Fruit fly (Drosophila melanogaster) whole organism, embryonic: Measurements from ENCODE around the gene CG8117.

Experiments
- CG1024 ChIP-seq: fragments of 200-800 bp; sonication (Bioruptor generic); IDR thresholded peaks from 2 replicates; pipeline ENCODE4 v1.3.6; 2022; ENCODE audit warnings: missing biosample characterization, missing genetic modification characterization
- CG10543 ChIP-seq: fragments of 200-800 bp; sonication (Bioruptor generic); optimal IDR thresholded peaks from 3 replicates; lab custom pipeline; 2017; ENCODE audit warnings: missing biosample characterization, mild to moderate bottlenecking, missing genetic modification characterization, moderate library complexity
- CG10979 ChIP-seq: fragments of 200-800 bp; sonication (Bioruptor generic); optimal IDR thresholded peaks from 2 replicates; lab custom pipeline; 2018; ENCODE audit warnings: missing biosample characterization, mild to moderate bottlenecking, missing genetic modification characterization, moderate library complexity
- CG11504 ChIP-seq: fragments of 200-800 bp; sonication (Bioruptor generic); optimal IDR thresholded peaks from 3 replicates; lab custom pipeline; 2019; ENCODE audit warnings: missing biosample characterization, mild to moderate bottlenecking, missing genetic modification characterization, moderate library complexity
- CG11696 ChIP-seq: fragments of 200-800 bp; sonication (Bioruptor generic); IDR thresholded peaks from 2 replicates; pipeline ENCODE4 v1.3.6; 2022; ENCODE audit warnings: missing biosample characterization, missing genetic modification characterization
- CG12155 ChIP-seq: fragments of 200-800 bp; sonication (Bioruptor generic); optimal IDR thresholded peaks from 3 replicates; lab custom pipeline; 2016; ENCODE audit warnings: missing biosample characterization, missing genetic modification characterization
- CG12942 ChIP-seq: fragments of 200-800 bp; sonication (Bioruptor generic); optimal IDR thresholded peaks from 3 replicates; lab custom pipeline; 2016; ENCODE audit warnings: missing biosample characterization, missing genetic modification characterization
- CG14014 ChIP-seq: fragments of 200-800 bp; sonication (Bioruptor generic); IDR thresholded peaks from 2 replicates; pipeline ENCODE4 v1.3.6; 2022; ENCODE audit warnings: missing biosample characterization, missing genetic modification characterization
- CG14965 ChIP-seq: fragments of 200-800 bp; sonication (Bioruptor generic); optimal IDR thresholded peaks from 2 replicates; lab custom pipeline; 2016; ENCODE audit warnings: missing biosample characterization, missing genetic modification characterization, borderline replicate concordance
- CG1603 ChIP-seq: fragments of 200-800 bp; sonication (Bioruptor generic); optimal IDR thresholded peaks from 2 replicates; lab custom pipeline; 2019; ENCODE audit warnings: missing biosample characterization, mild to moderate bottlenecking, missing genetic modification characterization, moderate library complexity
- CG16863 ChIP-seq: fragments of 200-800 bp; sonication (Bioruptor generic); optimal IDR thresholded peaks from 3 replicates; lab custom pipeline; 2016; ENCODE audit warnings: missing biosample characterization, missing genetic modification characterization
- CG17186 ChIP-seq: fragments of 200-800 bp; sonication (Bioruptor generic); optimal IDR thresholded peaks from 3 replicates; lab custom pipeline; 2017; ENCODE audit warnings: missing biosample characterization, missing genetic modification reagents, missing genetic modification characterization
- CG17359 ChIP-seq: fragments of 200-800 bp; sonication (Bioruptor generic); optimal IDR thresholded peaks from 3 replicates; lab custom pipeline; 2018; ENCODE audit warnings: missing biosample characterization, mild to moderate bottlenecking, missing genetic modification characterization, moderate library complexity
- CG18262 ChIP-seq: fragments of 200-800 bp; optimal IDR thresholded peaks from 3 replicates; lab custom pipeline; 2019; ENCODE audit warnings: missing biosample characterization, mild to moderate bottlenecking, missing genetic modification characterization, moderate library complexity
- CG34422 ChIP-seq: fragments of 200-800 bp; sonication (Bioruptor generic); IDR thresholded peaks from 3 replicates; pipeline ENCODE4 v1.3.6; 2022; ENCODE audit warnings: missing biosample characterization, missing genetic modification characterization
- CG43689 ChIP-seq: fragments of 200-800 bp; sonication (Bioruptor generic); IDR thresholded peaks from 2 replicates; pipeline ENCODE4 v1.3.6; 2022; ENCODE audit warnings: missing biosample characterization, missing genetic modification characterization
- CG8359 ChIP-seq: fragments of 200-800 bp; sonication (Bioruptor generic); optimal IDR thresholded peaks from 2 replicates; lab custom pipeline; 2017; ENCODE audit warnings: missing biosample characterization, mild to moderate bottlenecking, missing genetic modification characterization, borderline replicate concordance
- Dad ChIP-seq: fragments of 200-800 bp; sonication (Bioruptor generic); optimal IDR thresholded peaks from 3 replicates; lab custom pipeline; 2016; ENCODE audit warnings: missing biosample characterization, missing genetic modification characterization
- Deaf1 ChIP-seq: fragments of 200-800 bp; optimal IDR thresholded peaks from 3 replicates; lab custom pipeline; 2019; ENCODE audit warnings: missing biosample characterization, mild to moderate bottlenecking, missing genetic modification characterization, moderate library complexity
- E2f1 ChIP-seq: fragments of 200-800 bp; sonication (Bioruptor generic); IDR thresholded peaks from 2 replicates; pipeline ENCODE4 v1.3.6; 2022; ENCODE audit warnings: missing biosample characterization, missing genetic modification characterization
- Fer3 ChIP-seq: fragments of 200-800 bp; sonication (Bioruptor generic); optimal IDR thresholded peaks from 2 replicates; lab custom pipeline; 2018; ENCODE audit warnings: missing biosample characterization, mild to moderate bottlenecking, missing genetic modification characterization, moderate library complexity
- HLHmδ ChIP-seq: fragments of 200-800 bp; sonication (Bioruptor generic); optimal IDR thresholded peaks from 2 replicates; lab custom pipeline; 2018; ENCODE audit warnings: missing biosample characterization, mild to moderate bottlenecking, missing genetic modification characterization, moderate library complexity
- Hr78 ChIP-seq, 2 experiments: fragments of 200-800 bp in 1 of 2; fragments of >200 bp in 1 of 2; sonication (Bioruptor generic) in 1 of 2; optimal IDR thresholded peaks; 2 replicates each; lab custom pipeline; 2017 to 2019; ENCODE audit warnings: missing biosample characterization in 2 of 2, missing genetic modification characterization in 2 of 2, mild to moderate bottlenecking in 1 of 2, moderate library complexity in 1 of 2
- NK7.1 ChIP-seq: fragments of 200-800 bp; sonication (Bioruptor generic); optimal IDR thresholded peaks from 3 replicates; lab custom pipeline; 2016; ENCODE audit warnings: missing biosample characterization, missing genetic modification characterization
- Oaz ChIP-seq: fragments of 200-800 bp; sonication (Bioruptor generic); IDR thresholded peaks from 2 replicates; pipeline ENCODE4 v1.3.6; 2022; ENCODE audit warnings: missing biosample characterization, missing genetic modification characterization
- Pdp1 ChIP-seq, 2 experiments: fragments of 200-800 bp; sonication (Bioruptor generic); optimal IDR thresholded peaks; 3 replicates each; lab custom pipeline; 2016; ENCODE audit warnings: missing biosample characterization in 2 of 2, missing genetic modification characterization in 2 of 2, mild to moderate bottlenecking in 1 of 2, moderate library complexity in 1 of 2
- Trl ChIP-seq, 3 experiments: fragments of >200 bp in 2 of 3; fragments of 200-800 bp in 1 of 3; sonication (Bioruptor generic) in 1 of 3; optimal IDR thresholded peaks; 2 replicates in 1 of 3; 3 replicates in 2 of 3; lab custom pipeline; 2016 to 2017; ENCODE audit warnings: missing biosample characterization in 1 of 3, missing genetic modification characterization in 1 of 3
- Vsx1 ChIP-seq: fragments of 200-800 bp; sonication (Bioruptor generic); optimal IDR thresholded peaks from 2 replicates; lab custom pipeline; 2017; ENCODE audit warnings: missing biosample characterization, mild to moderate bottlenecking, missing genetic modification characterization, missing genetic modification reagents
- Xbp1 ChIP-seq: fragments of 200-800 bp; sonication (Bioruptor generic); optimal IDR thresholded peaks from 3 replicates; lab custom pipeline; 2016; ENCODE audit warnings: missing biosample characterization, mild to moderate bottlenecking, missing genetic modification characterization
- aop ChIP-seq: fragments of 200-800 bp; sonication (Bioruptor generic); IDR thresholded peaks from 2 replicates; pipeline ENCODE4 v1.3.6; 2022; ENCODE audit warnings: missing biosample characterization, missing genetic modification characterization
- bsh ChIP-seq, 2 experiments: fragments of 200-800 bp; sonication (Bioruptor generic); optimal IDR thresholded peaks; 2 replicates each; lab custom pipeline; 2017 to 2018; ENCODE audit warnings: mild to moderate bottlenecking in 2 of 2, missing biosample characterization in 2 of 2, missing genetic modification characterization in 2 of 2, moderate library complexity in 1 of 2
- cas ChIP-seq: fragments of 200-800 bp; sonication (Bioruptor generic); IDR thresholded peaks from 2 replicates; pipeline ENCODE4 v1.3.6; 2022; ENCODE audit warnings: missing biosample characterization, missing genetic modification characterization
- chn ChIP-seq: fragments of 200-800 bp; sonication (Bioruptor generic); optimal IDR thresholded peaks from 2 replicates; lab custom pipeline; 2016; ENCODE audit warnings: missing biosample characterization, missing genetic modification characterization
- croc ChIP-seq: fragments of 200-800 bp; sonication (Bioruptor generic); conservative IDR thresholded peaks from 3 replicates; pipeline ENCODE4 v1.3.6; 2022; ENCODE audit warnings: missing biosample characterization, missing genetic modification characterization
- crol ChIP-seq: fragments of 200-800 bp; sonication (Bioruptor generic); IDR thresholded peaks from 2 replicates; pipeline ENCODE4 v1.3.6; 2022; ENCODE audit warnings: missing biosample characterization, missing genetic modification characterization
- dmrt11E ChIP-seq: fragments of 200-800 bp; sonication (Bioruptor generic); optimal IDR thresholded peaks from 3 replicates; lab custom pipeline; 2018; ENCODE audit warnings: missing biosample characterization, mild to moderate bottlenecking, missing genetic modification characterization, moderate library complexity
- gem ChIP-seq: fragments of 200-800 bp; sonication (Bioruptor generic); optimal IDR thresholded peaks from 2 replicates; lab custom pipeline; 2019; ENCODE audit warnings: missing biosample characterization, mild to moderate bottlenecking, missing genetic modification characterization, moderate library complexity
- ham ChIP-seq: fragments of 200-800 bp; sonication (Bioruptor generic); IDR thresholded peaks from 2 replicates; pipeline ENCODE4 v1.3.6; 2022; ENCODE audit warnings: missing biosample characterization, missing genetic modification characterization
- kni ChIP-seq: fragments of 200-800 bp; sonication (Bioruptor generic); optimal IDR thresholded peaks from 3 replicates; lab custom pipeline; 2017; ENCODE audit warnings: mild to moderate bottlenecking, missing biosample characterization, missing genetic modification reagents, missing genetic modification characterization
- lab ChIP-seq: fragments of 200-800 bp; sonication (Bioruptor generic); optimal IDR thresholded peaks from 3 replicates; lab custom pipeline; 2017; ENCODE audit warnings: missing biosample characterization, missing genetic modification characterization, mild to moderate bottlenecking, moderate library complexity, missing genetic modification reagents
- oc ChIP-seq: fragments of 200-800 bp; sonication (Bioruptor generic); optimal IDR thresholded peaks from 2 replicates; lab custom pipeline; 2018; ENCODE audit warnings: missing biosample characterization, mild to moderate bottlenecking, missing genetic modification characterization, moderate library complexity
- onecut ChIP-seq: fragments of 200-800 bp; sonication (Bioruptor generic); IDR thresholded peaks from 2 replicates; pipeline ENCODE4 v1.3.6; 2022; ENCODE audit warnings: missing biosample characterization, missing genetic modification characterization
- org-1 ChIP-seq: fragments of 200-800 bp; sonication (Bioruptor generic); optimal IDR thresholded peaks from 2 replicates; lab custom pipeline; 2017; ENCODE audit warnings: missing biosample characterization, missing genetic modification characterization
- sens-2 ChIP-seq: fragments of 200-800 bp; sonication (Bioruptor generic); IDR thresholded peaks from 2 replicates; pipeline ENCODE4 v1.3.6; 2022; ENCODE audit warnings: missing biosample characterization, missing genetic modification characterization
- stwl ChIP-seq: fragments of 200-800 bp; sonication (Bioruptor generic); optimal IDR thresholded peaks from 3 replicates; lab custom pipeline; 2018; ENCODE audit warnings: missing biosample characterization, mild to moderate bottlenecking, missing genetic modification characterization, moderate library complexity
- sug ChIP-seq: fragments of 200-800 bp; optimal IDR thresholded peaks from 2 replicates; lab custom pipeline; 2019; ENCODE audit warnings: missing biosample characterization, mild to moderate bottlenecking, missing genetic modification characterization, moderate library complexity
- unpg ChIP-seq: fragments of 200-800 bp; sonication (Bioruptor generic); optimal IDR thresholded peaks from 3 replicates; lab custom pipeline; 2018; ENCODE audit warnings: missing biosample characterization, mild to moderate bottlenecking, missing genetic modification characterization, moderate library complexity

The CG8117 gene

dm6 chrX:15618953-15619630, 24.9 kb upstream of the CG8117 start (continued):
- TF ChIP-seq aop (GFP tag; lab: Robert Waterston, UW) (no peak), CG17359 (tag; lab: Kevin White, UChicago) (peak; percentile 87), Dad (GFP tag; lab: Kevin White, UChicago) (peak; percentile 57), CG12155 (GFP tag; lab: Kevin White, UChicago) (peak; percentile 76), NK7.1 (peak; percentile 34)

DNA sequence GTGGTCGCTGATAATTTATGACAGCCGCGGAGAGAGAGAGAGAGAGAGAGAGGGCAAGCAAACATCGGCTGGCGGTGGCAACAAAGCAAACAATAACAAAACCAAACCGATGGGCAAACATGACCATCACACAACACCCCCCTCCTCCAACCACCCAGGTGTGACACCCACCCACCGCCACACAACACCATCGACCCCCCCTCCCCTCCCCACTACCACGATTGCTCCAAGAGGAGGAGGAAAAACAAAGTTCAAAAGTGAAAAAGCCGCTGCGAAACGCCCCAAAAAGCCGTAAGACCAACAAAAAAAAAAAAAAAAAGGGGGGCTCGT, 24.4 kb upstream of the CG8117 start:
- peak; percentile 78 for TF ChIP-seq HLHmδ (GFP tag; lab: Kevin White, UChicago)
- TF ChIP-seq Fer3: no peak
- TF ChIP-seq Hr78 (GFP tag; optimal IDR thresholded peaks at IDR 0.05; lab: Kevin White, UChicago): peak in 1 of 2 experiments; percentile 85
- TF ChIP-seq unpg (GFP tag; lab: Kevin White, UChicago): peak; percentile 18
- no peak; the same call in 1 of the 2 replicates for TF ChIP-seq onecut (GFP tag; lab: Robert Waterston, UW)
- no peak for TF ChIP-seq sens-2 (GFP tag; lab: Robert Waterston, UW)
- TF ChIP-seq Trl (optimal IDR thresholded peaks at IDR 0.05; lab: Kevin White, UChicago): peak; percentile 12 to 37
- no peak for TF ChIP-seq Trl (GFP tag; optimal IDR thresholded peaks at IDR 0.05; lab: Kevin White, UChicago)
- 0 out of 2 replicates have a peak, but pooled peaks have one; percentile 1 for TF ChIP-seq ham (GFP tag; lab: Robert Waterston, UW)
- TF ChIP-seq kni (GFP tag; lab: Kevin White, UChicago): peak; percentile 92
- no peak for TF ChIP-seq Xbp1 (GFP tag; lab: Kevin White, UChicago)
- TF ChIP-seq Pdp1 (GFP tag; optimal IDR thresholded peaks at IDR 0.05; lab: Kevin White, UChicago): no peak
- 0 out of 2 replicates have a peak, but pooled peaks have one; percentile 2 for TF ChIP-seq CG43689 (GFP tag; lab: Robert Waterston, UW)
- TF ChIP-seq crol (GFP tag; lab: Robert Waterston, UW): peak; percentile 79
- TF ChIP-seq CG8359: peak; percentile 64
- TF ChIP-seq CG14965 (GFP tag; lab: Kevin White, UChicago): no peak
- TF ChIP-seq oc (tag; lab: Kevin White, UChicago): no peak
- peak; percentile 23 for TF ChIP-seq Vsx1 (GFP tag; lab: Kevin White, UChicago)
- TF ChIP-seq Oaz (GFP tag; lab: Robert Waterston, UW): no peak
- 0 out of 2 replicates have a peak, but pooled peaks have one; percentile 5 for TF ChIP-seq CG11696 (GFP tag; lab: Robert Waterston, UW)
- TF ChIP-seq CG17186 (GFP tag; lab: Kevin White, UChicago): peak; percentile 6
- peak; percentile 1 for TF ChIP-seq gem (tag; lab: Kevin White, UChicago)
- 0 out of 3 replicates have a peak, but pooled peaks have one; percentile 1 for TF ChIP-seq croc (GFP tag; lab: Robert Waterston, UW)
- TF ChIP-seq CG16863 (GFP tag; lab: Kevin White, UChicago): no peak
- TF ChIP-seq CG12942: no peak
- peak; percentile 2 for TF ChIP-seq dmrt11E
- peak; percentile 16 for TF ChIP-seq CG10979 (tag; lab: Kevin White, UChicago)
- no peak for TF ChIP-seq stwl (tag; lab: Kevin White, UChicago)
- peak; percentile 20 for TF ChIP-seq lab (GFP tag; lab: Kevin White, UChicago)
- TF ChIP-seq CG1603 (tag; lab: Kevin White, UChicago): peak; percentile 50
- peak in 1 of 2 experiments; percentile 12 for TF ChIP-seq bsh (GFP tag; optimal IDR thresholded peaks at IDR 0.05; lab: Kevin White, UChicago)
- no peak for TF ChIP-seq CG34422 (GFP tag; lab: Robert Waterston, UW)
- TF ChIP-seq Deaf1 (tag; lab: Kevin White, UChicago): no peak
- TF ChIP-seq CG1024 (GFP tag; lab: Robert Waterston, UW): no peak
- TF ChIP-seq sug (tag; lab: Kevin White, UChicago): peak; percentile 52
- peak; percentile 68 for TF ChIP-seq CG11504 (tag; lab: Kevin White, UChicago)
- TF ChIP-seq CG18262 (tag; lab: Kevin White, UChicago): peak; percentile 11
- TF ChIP-seq chn (GFP tag; lab: Kevin White, UChicago): no peak
- TF ChIP-seq CG10543 (GFP tag; lab: Kevin White, UChicago): peak; percentile 2
- no peak for TF ChIP-seq cas (GFP tag; lab: Robert Waterston, UW)
- peak; percentile 19 for TF ChIP-seq org-1 (GFP tag; lab: Kevin White, UChicago)
- peak; percentile 1; the same call in 1 of the 2 replicates for TF ChIP-seq E2f1 (GFP tag; lab: Robert Waterston, UW)
- no peak for TF ChIP-seq CG14014 (GFP tag; lab: Robert Waterston, UW)
